Fruit fly (Drosophila melanogaster) whole organism, embryonic: Measurements from ENCODE around the gene PIG-Wb.

Experiments
- Atf6 ChIP-seq: fragments of 200-800 bp; sonication (Bioruptor generic); IDR thresholded peaks from 2 replicates; pipeline ENCODE4 v1.3.6; 2022; ENCODE audit warnings: missing biosample characterization, missing genetic modification characterization
- CG10462 ChIP-seq: fragments of 200-800 bp; sonication (Bioruptor generic); optimal IDR thresholded peaks from 2 replicates; lab custom pipeline; 2016; ENCODE audit warnings: missing biosample characterization, missing genetic modification characterization
- CG11456 ChIP-seq: fragments of 200-800 bp; sonication (Bioruptor generic); IDR thresholded peaks from 3 replicates; pipeline ENCODE4 v1.3.6; 2022; ENCODE audit warnings: missing biosample characterization, missing genetic modification characterization
- CG11695 ChIP-seq: fragments of 200-800 bp; sonication (Bioruptor generic); IDR thresholded peaks from 3 replicates; pipeline ENCODE4 v1.3.6; 2022; ENCODE audit warnings: missing biosample characterization, missing genetic modification characterization
- CG13296 ChIP-seq: fragments of 200-800 bp; sonication (Bioruptor generic); optimal IDR thresholded peaks from 3 replicates; lab custom pipeline; 2018; ENCODE audit warnings: missing biosample characterization, mild to moderate bottlenecking, missing genetic modification characterization
- CG14710 ChIP-seq: fragments of 200-800 bp; sonication (Bioruptor generic); optimal IDR thresholded peaks from 3 replicates; lab custom pipeline; 2019; ENCODE audit warnings: missing biosample characterization, mild to moderate bottlenecking, missing genetic modification characterization, moderate library complexity
- CG18476 ChIP-seq: fragments of 200-800 bp; sonication (Bioruptor generic); optimal IDR thresholded peaks from 2 replicates; lab custom pipeline; 2016; ENCODE audit warnings: missing biosample characterization, mild to moderate bottlenecking, missing genetic modification characterization
- CG2678 ChIP-seq: fragments of 200-800 bp; sonication (Bioruptor generic); optimal IDR thresholded peaks from 3 replicates; lab custom pipeline; 2019; ENCODE audit warnings: missing biosample characterization, mild to moderate bottlenecking, missing genetic modification characterization, moderate library complexity
- CG2889 ChIP-seq: fragments of 200-800 bp; sonication (Bioruptor generic); IDR thresholded peaks from 3 replicates; pipeline ENCODE4 v1.3.6; 2022; ENCODE audit warnings: missing biosample characterization, missing genetic modification characterization
- CG32767 ChIP-seq: fragments of 200-800 bp; sonication (Bioruptor generic); IDR thresholded peaks from 2 replicates; pipeline ENCODE4 v1.3.6; 2022; ENCODE audit warnings: missing biosample characterization, missing genetic modification characterization
- CG5953 ChIP-seq: fragments of 200-800 bp; sonication (Bioruptor generic); IDR thresholded peaks from 2 replicates; pipeline ENCODE4 v1.3.6; 2022; ENCODE audit warnings: missing biosample characterization, missing genetic modification characterization
- CG7372 ChIP-seq: fragments of 200-800 bp; sonication (Bioruptor generic); IDR thresholded peaks from 2 replicates; pipeline ENCODE4 v1.3.6; 2022; ENCODE audit warnings: missing biosample characterization, missing genetic modification characterization
- CG8944 ChIP-seq: fragments of 200-800 bp; sonication (Bioruptor generic); optimal IDR thresholded peaks from 3 replicates; lab custom pipeline; 2016; ENCODE audit warnings: missing biosample characterization, missing genetic modification characterization
- CHES-1-like ChIP-seq: fragments of 200-800 bp; sonication (Bioruptor generic); optimal IDR thresholded peaks from 2 replicates; lab custom pipeline; 2016; ENCODE audit warnings: missing biosample characterization, missing genetic modification characterization
- E2f1 ChIP-seq: fragments of 200-800 bp; sonication (Bioruptor generic); IDR thresholded peaks from 2 replicates; pipeline ENCODE4 v1.3.6; 2022; ENCODE audit warnings: missing biosample characterization, missing genetic modification characterization
- E2f2 ChIP-seq: fragments of 200-800 bp; sonication (Bioruptor generic); IDR thresholded peaks from 2 replicates; pipeline ENCODE4 v1.3.6; 2022; ENCODE audit warnings: missing biosample characterization, missing genetic modification characterization
- Fer3 ChIP-seq: fragments of 200-800 bp; sonication (Bioruptor generic); optimal IDR thresholded peaks from 2 replicates; lab custom pipeline; 2018; ENCODE audit warnings: missing biosample characterization, mild to moderate bottlenecking, missing genetic modification characterization, moderate library complexity
- HHEX ChIP-seq: fragments of 200-800 bp; sonication (Bioruptor generic); optimal IDR thresholded peaks from 3 replicates; lab custom pipeline; 2017; ENCODE audit warnings: missing biosample characterization, mild to moderate bottlenecking, missing genetic modification characterization, missing genetic modification reagents
- HmgZ ChIP-seq: fragments of 200-800 bp; sonication (Bioruptor generic); optimal IDR thresholded peaks from 2 replicates; lab custom pipeline; 2018; ENCODE audit warnings: missing biosample characterization, mild to moderate bottlenecking, missing genetic modification characterization
- Lim3 ChIP-seq: fragments of 200-800 bp; sonication (Bioruptor generic); IDR thresholded peaks from 2 replicates; pipeline ENCODE4 v1.3.6; 2022; ENCODE audit warnings: missing biosample characterization, missing genetic modification characterization
- Mad ChIP-seq: fragments of 200-800 bp; sonication (Bioruptor generic); optimal IDR thresholded peaks from 2 replicates; lab custom pipeline; 2016; ENCODE audit warnings: missing biosample characterization, missing genetic modification characterization
- Meics ChIP-seq: fragments of 200-800 bp; sonication (Bioruptor generic); optimal IDR thresholded peaks from 2 replicates; lab custom pipeline; 2017; ENCODE audit warnings: missing biosample characterization, mild to moderate bottlenecking, missing genetic modification characterization
- Myb ChIP-seq: fragments of 200-800 bp; sonication (Bioruptor generic); optimal IDR thresholded peaks from 2 replicates; lab custom pipeline; 2016; ENCODE audit warnings: missing biosample characterization, missing genetic modification characterization
- Ptx1 ChIP-seq: fragments of 200-800 bp; sonication (Bioruptor generic); IDR thresholded peaks from 2 replicates; pipeline ENCODE4 v1.3.6; 2022; ENCODE audit warnings: missing biosample characterization, missing genetic modification characterization
- Six4 ChIP-seq: fragments of 200-800 bp; sonication (Bioruptor generic); optimal IDR thresholded peaks from 2 replicates; lab custom pipeline; 2016; ENCODE audit warnings: missing biosample characterization, missing genetic modification characterization
- Sox102F ChIP-seq: fragments of 200-800 bp; sonication (Bioruptor generic); optimal IDR thresholded peaks from 2 replicates; lab custom pipeline; 2018; ENCODE audit warnings: missing biosample characterization, mild to moderate bottlenecking, missing genetic modification characterization, moderate library complexity
- Usf ChIP-seq: fragments of 200-800 bp; sonication (Bioruptor generic); optimal IDR thresholded peaks from 2 replicates; lab custom pipeline; 2017; ENCODE audit warnings: missing genotype, missing biosample characterization, missing genetic modification characterization
- ab ChIP-seq: fragments of 200-800 bp; sonication (Bioruptor generic); optimal IDR thresholded peaks from 2 replicates; lab custom pipeline; 2016; ENCODE audit warnings: missing biosample characterization, missing genetic modification characterization
- az2 ChIP-seq: fragments of 200-800 bp; sonication (Bioruptor generic); optimal IDR thresholded peaks from 3 replicates; lab custom pipeline; 2016; ENCODE audit warnings: missing biosample characterization, missing genetic modification characterization
- cato ChIP-seq: fragments of 200-800 bp; sonication (Bioruptor generic); optimal IDR thresholded peaks from 2 replicates; lab custom pipeline; 2016; ENCODE audit warnings: missing biosample characterization, missing genetic modification characterization, borderline replicate concordance
- crc ChIP-seq: fragments of 200-800 bp; sonication (Bioruptor generic); optimal IDR thresholded peaks from 2 replicates; lab custom pipeline; 2016; ENCODE audit warnings: missing biosample characterization, missing genetic modification characterization
- da ChIP-seq: fragments of 200-800 bp; sonication (Bioruptor generic); optimal IDR thresholded peaks from 2 replicates; lab custom pipeline; 2016; ENCODE audit warnings: missing biosample characterization, missing genetic modification characterization
- danr ChIP-seq: fragments of 200-800 bp; sonication (Bioruptor generic); IDR thresholded peaks from 2 replicates; pipeline ENCODE4 v1.3.6; 2022; ENCODE audit warnings: missing biosample characterization, missing genetic modification characterization
- ftz-f1 ChIP-seq: fragments of 200-800 bp; sonication (Bioruptor generic); optimal IDR thresholded peaks from 2 replicates; lab custom pipeline; 2016; ENCODE audit warnings: missing biosample characterization, missing genetic modification characterization
- gem ChIP-seq: fragments of 200-800 bp; sonication (Bioruptor generic); optimal IDR thresholded peaks from 2 replicates; lab custom pipeline; 2019; ENCODE audit warnings: missing biosample characterization, mild to moderate bottlenecking, missing genetic modification characterization, moderate library complexity
- grau ChIP-seq: fragments of 200-800 bp; optimal IDR thresholded peaks from 3 replicates; lab custom pipeline; 2019; ENCODE audit warnings: missing biosample characterization, mild to moderate bottlenecking, missing genetic modification characterization, moderate library complexity
- inv ChIP-seq: fragments of 200-800 bp; sonication (Bioruptor generic); IDR thresholded peaks from 2 replicates; pipeline ENCODE4 v1.3.6; 2022; ENCODE audit warnings: missing biosample characterization, missing genetic modification characterization; ENCODE audit not compliant: partially characterized antibody
- jigr1 ChIP-seq: fragments of 200-800 bp; sonication (Bioruptor generic); IDR thresholded peaks from 3 replicates; pipeline ENCODE4 v1.3.6; 2022; ENCODE audit warnings: missing biosample characterization, missing genetic modification characterization
- lbe ChIP-seq: fragments of 200-800 bp; sonication (Bioruptor generic); optimal IDR thresholded peaks from 2 replicates; lab custom pipeline; 2016; ENCODE audit warnings: missing biosample characterization, mild to moderate bottlenecking, missing genetic modification characterization
- nmo ChIP-seq: fragments of 200-800 bp; sonication (Bioruptor generic); optimal IDR thresholded peaks from 2 replicates; lab custom pipeline; 2018; ENCODE audit warnings: missing biosample characterization, mild to moderate bottlenecking, missing genetic modification characterization, moderate library complexity
- p53 ChIP-seq: fragments of 200-800 bp; sonication (Bioruptor generic); optimal IDR thresholded peaks from 2 replicates; lab custom pipeline; 2016; ENCODE audit warnings: missing biosample characterization, missing genetic modification characterization
- ranshi ChIP-seq: fragments of 200-800 bp; sonication (Bioruptor generic); IDR thresholded peaks from 2 replicates; pipeline ENCODE4 v1.3.6; 2022; ENCODE audit warnings: missing biosample characterization, missing genetic modification characterization
- sim ChIP-seq: fragments of 200-800 bp; sonication (Bioruptor generic); IDR thresholded peaks from 2 replicates; pipeline ENCODE4 v1.3.6; 2022; ENCODE audit warnings: missing biosample characterization, missing genetic modification characterization
- ssp ChIP-seq: fragments of 200-800 bp; sonication (Bioruptor generic); IDR thresholded peaks from 2 replicates; pipeline ENCODE4 v1.3.6; 2022; ENCODE audit warnings: missing biosample characterization, missing genetic modification characterization
- tup ChIP-seq: fragments of 200-800 bp; sonication (Bioruptor generic); optimal IDR thresholded peaks from 2 replicates; lab custom pipeline; 2016; ENCODE audit warnings: missing biosample characterization, mild to moderate bottlenecking, missing genetic modification characterization, moderate library complexity
- tx ChIP-seq: fragments of 200-800 bp; sonication (Bioruptor generic); optimal IDR thresholded peaks from 2 replicates; lab custom pipeline; 2016; ENCODE audit warnings: missing biosample characterization, missing genetic modification characterization
- unpg ChIP-seq: fragments of 200-800 bp; sonication (Bioruptor generic); optimal IDR thresholded peaks from 3 replicates; lab custom pipeline; 2018; ENCODE audit warnings: missing biosample characterization, mild to moderate bottlenecking, missing genetic modification characterization, moderate library complexity
- wor ChIP-seq: fragments of 200-800 bp; sonication (Bioruptor generic); IDR thresholded peaks from 2 replicates; pipeline ENCODE4 v1.3.6; 2022; ENCODE audit warnings: missing biosample characterization, missing genetic modification characterization
- zfh2 ChIP-seq: fragments of 200-800 bp; sonication (Bioruptor generic); optimal IDR thresholded peaks from 2 replicates; lab custom pipeline; 2016; ENCODE audit warnings: missing biosample characterization, missing genetic modification characterization

PIG-Wb gene

dm6 chr3L:1740129-1740975, 2.4 kb upstream of the PIG-Wb start (continued):
- 0 out of 2 replicates have a peak, but pooled peaks have one; percentile 11 for TF ChIP-seq ranshi (GFP tag; lab: Robert Waterston, UW)
- peak; percentile 65 for TF ChIP-seq az2 (GFP tag; lab: Kevin White, UChicago)
- TF ChIP-seq ab = peak; percentile 26
- peak; percentile 76 for TF ChIP-seq gem
- no peak for TF ChIP-seq Six4 (GFP tag; lab: Kevin White, UChicago)
- peak; percentile 72 for TF ChIP-seq grau (tag; lab: Kevin White, UChicago)
- peak; percentile 66 for TF ChIP-seq CG2678 (tag; lab: Kevin White, UChicago)
- peak; percentile 46 for TF ChIP-seq CG13296 (GFP tag; lab: Kevin White, UChicago)
- peak; percentile 64 for TF ChIP-seq unpg (GFP tag; lab: Kevin White, UChicago)
- peak; percentile 53; the same call in 1 of the 2 replicates for TF ChIP-seq Lim3 (GFP tag; lab: Robert Waterston, UW)
- peak; percentile 37 for TF ChIP-seq HHEX (GFP tag; lab: Kevin White, UChicago)
- peak; percentile 51 for TF ChIP-seq tx (GFP tag; lab: Kevin White, UChicago)
- TF ChIP-seq Fer3 (tag; lab: Kevin White, UChicago) = peak; percentile 66
- TF ChIP-seq CG2889 (GFP tag; lab: Robert Waterston, UW) = peak; percentile 67; the same call in 2 of the 3 replicates
- peak; percentile 37 for TF ChIP-seq Myb (GFP tag; lab: Kevin White, UChicago)
- TF ChIP-seq sim (GFP tag; lab: Robert Waterston, UW) = no peak
- peak; percentile 62 for TF ChIP-seq E2f2 (GFP tag; lab: Robert Waterston, UW)
- peak; percentile 42 for TF ChIP-seq Mad (GFP tag; lab: Kevin White, UChicago)
- peak; percentile 10 for TF ChIP-seq tup (GFP tag; lab: Kevin White, UChicago)
- peak; percentile 47; the same call in 2 of the 3 replicates for TF ChIP-seq jigr1 (GFP tag; lab: Robert Waterston, UW)
- peak; percentile 53; the same call in 1 of the 2 replicates for TF ChIP-seq CG32767 (GFP tag; lab: Robert Waterston, UW)
- peak; percentile 78 for TF ChIP-seq Atf6
- TF ChIP-seq CG14710 = no peak
- peak; percentile 66 for TF ChIP-seq nmo (GFP tag; lab: Kevin White, UChicago)
- peak; percentile 26 for TF ChIP-seq Meics
- peak; percentile 53 for TF ChIP-seq CG8944
- TF ChIP-seq CG10462 (GFP tag; lab: Kevin White, UChicago) = peak; percentile 0
- TF ChIP-seq CG11695 (GFP tag; lab: Robert Waterston, UW) = peak; percentile 85
- peak; percentile 27 for TF ChIP-seq cato
- no peak for TF ChIP-seq CG18476 (GFP tag; lab: Kevin White, UChicago)
- TF ChIP-seq CG11456 (GFP tag; lab: Robert Waterston, UW) = peak; percentile 76; the same call in 2 of the 3 replicates
- TF ChIP-seq wor = peak; percentile 40; the same call in 1 of the 2 replicates
- TF ChIP-seq Sox102F = peak; percentile 87
- TF ChIP-seq Ptx1 (GFP tag; lab: Robert Waterston, UW) = peak; percentile 89
- peak; percentile 25 for TF ChIP-seq p53 (GFP tag; lab: Kevin White, UChicago)
- TF ChIP-seq CHES-1-like = peak; percentile 59
- peak; percentile 64 for TF ChIP-seq zfh2 (GFP tag; lab: Kevin White, UChicago)
- TF ChIP-seq CG7372 (GFP tag; lab: Robert Waterston, UW) = peak; percentile 58
- TF ChIP-seq inv (GFP tag; lab: Robert Waterston, UW) = no peak
- peak; percentile 60 for TF ChIP-seq crc
- TF ChIP-seq ftz-f1 (GFP tag; lab: Kevin White, UChicago) = no peak
- TF ChIP-seq da = no peak
- peak; percentile 32 for TF ChIP-seq lbe (GFP tag; lab: Kevin White, UChicago)
- peak; percentile 45 for TF ChIP-seq HmgZ (tag; lab: Kevin White, UChicago)
- TF ChIP-seq ssp (GFP tag; lab: Robert Waterston, UW) = peak; percentile 61
- no peak for TF ChIP-seq CG5953 (GFP tag; lab: Robert Waterston, UW)
- peak; percentile 72 for TF ChIP-seq E2f1
- TF ChIP-seq danr = 0 out of 2 replicates have a peak, but pooled peaks have one; percentile 29
- TF ChIP-seq Usf = peak; percentile 26
